Worm (Caenorhabditis elegans): ENCODE results near the gene nmur-1.

- TF ChIP-seq pqm-1 (tag; optimal IDR thresholded peaks at IDR 0.05), result no peak
- no peak for TF ChIP-seq unc-130 (GFP tag; optimal IDR thresholded peaks at IDR 0.05)
- no peak for TF ChIP-seq aly-2 (tag; optimal IDR thresholded peaks at IDR 0.05)
- no peak for TF ChIP-seq mes-2 (tag; optimal IDR thresholded peaks at IDR 0.05; ENCODE audit: poor library complexity, severe bottlenecking)
- TF ChIP-seq dmd-9 (GFP tag; IDR thresholded peaks at IDR 0.05), result no peak
- no peak for TF ChIP-seq ama-1 (optimal IDR thresholded peaks at IDR 0.05)
Observed at ce11 chrX:9015420-9015819, 34.6 kb downstream of the nmur-1 start, which contains the start of gene T25B6.4.
